Worm (Caenorhabditis elegans) whole organism, midembryonic: ENCODE data around the gene gpb-1.

ENCODE experiments used
- klf-2 ChIP-seq: fragments of 200-800 bp; sonication (Bioruptor generic); conservative IDR thresholded peaks from 2 replicates; pipeline ENCODE4 v1.3.6; 2022; ENCODE audit warnings: missing genetic modification reagents, missing genetic modification characterization, missing compliant biosample characterization
- tab-1 ChIP-seq: fragments of 200-800 bp; sonication (Bioruptor generic); IDR thresholded peaks from 2 replicates; pipeline ENCODE4 v1.3.6; 2022; ENCODE audit warnings: missing genetic modification characterization, missing compliant biosample characterization
- ztf-23 ChIP-seq: fragments of 200-800 bp; sonication (Bioruptor generic); IDR thresholded peaks from 2 replicates; pipeline ENCODE4 v1.3.6; 2022; ENCODE audit warnings: missing genetic modification reagents, missing genetic modification characterization, missing compliant biosample characterization
- ztf-29 ChIP-seq: fragments of 200-800 bp; sonication (Bioruptor generic); IDR thresholded peaks from 2 replicates; pipeline ENCODE4 v1.3.6; 2022; ENCODE audit warnings: missing genetic modification reagents, missing genetic modification characterization, missing compliant biosample characterization

DNA sequence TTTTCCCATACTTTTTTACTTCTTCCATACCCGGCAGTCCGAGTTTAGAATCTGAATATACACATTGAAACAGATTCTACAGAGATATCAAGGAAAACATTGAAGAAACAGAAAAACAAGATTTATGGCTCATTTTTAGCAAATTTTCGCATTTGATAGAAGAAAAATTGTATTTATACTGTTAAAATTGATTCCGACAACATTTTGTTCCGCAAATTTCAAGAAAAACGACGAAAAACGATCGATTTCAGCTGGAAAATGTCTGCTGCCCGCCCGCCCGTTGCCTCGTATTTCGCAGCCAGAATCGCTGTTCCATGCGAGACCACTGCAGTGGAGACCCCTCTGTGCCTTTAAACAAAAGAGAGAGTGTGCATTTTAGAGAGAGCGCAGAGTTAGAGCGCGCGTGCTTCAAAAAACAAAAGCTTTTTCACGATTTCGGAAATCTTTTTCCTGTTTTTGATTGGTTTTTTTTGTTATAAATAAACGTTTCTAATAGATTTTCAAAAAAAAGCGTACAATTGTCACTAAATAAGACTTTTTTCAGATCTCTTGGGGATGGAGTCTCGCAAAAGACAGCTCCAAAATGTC lies 29.6 kb upstream of the gpb-1 start, which contains the start of the genes patr-1 and dna-2:
- TF ChIP-seq ztf-23 (GFP tag; lab: Robert Waterston, UW) = no peak
- TF ChIP-seq ztf-29 (GFP tag; lab: Robert Waterston, UW) = no peak
- no peak for TF ChIP-seq tab-1 (GFP tag; lab: Robert Waterston, UW)
- no peak for TF ChIP-seq klf-2 (GFP tag; lab: Robert Waterston, UW)
